Worm (Caenorhabditis elegans) whole organism, L4 larva: ENCODE results near the gene unk-1.

Experiments
- ama-1 ChIP-seq: fragments of 150-350 bp; optimal IDR thresholded peaks from 2 replicates; lab custom pipeline; 2014; ENCODE audit warnings: inconsistent platforms, mixed read lengths
- ceh-82 ChIP-seq: sonication (generic microtip); optimal IDR thresholded peaks from 2 replicates; lab custom pipeline; 2017; ENCODE audit warnings: missing biosample characterization, missing genetic modification characterization
- hif-1 ChIP-seq, 2 experiments: sonication (generic microtip); optimal IDR thresholded peaks; 2 replicates each; lab custom pipeline; 2016 to 2017; ENCODE audit warnings: missing compliant biosample characterization in 2 of 2, missing genetic modification characterization in 2 of 2, missing genetic modification reagents in 2 of 2, missing genotype in 2 of 2, mild to moderate bottlenecking in 1 of 2
- nhr-11 ChIP-seq: fragments of 150-350 bp; optimal IDR thresholded peaks from 2 replicates; lab custom pipeline; 2014; ENCODE audit warnings: missing biosample characterization, missing genetic modification characterization
- nhr-28 ChIP-seq: fragments of 150-350 bp; optimal IDR thresholded peaks from 2 replicates; lab custom pipeline; 2014; ENCODE audit warnings: missing biosample characterization, missing genetic modification characterization
- saeg-2 ChIP-seq: fragments of 200-800 bp; sonication (Bioruptor generic); IDR thresholded peaks from 2 replicates; pipeline ENCODE4 v1.3.6; 2022; ENCODE audit warnings: missing genetic modification reagents, missing genetic modification characterization, missing compliant biosample characterization
- skn-1 ChIP-seq: fragments of 150-350 bp; optimal IDR thresholded peaks from 2 replicates; lab custom pipeline; 2014; ENCODE audit warnings: missing biosample characterization, missing genetic modification characterization
- snpc-4 ChIP-seq: fragments of 150-350 bp; optimal IDR thresholded peaks from 2 replicates; lab custom pipeline; 2014; ENCODE audit warnings: missing biosample characterization, missing genetic modification characterization
- unc-130 ChIP-seq: sonication (generic microtip); optimal IDR thresholded peaks from 2 replicates; lab custom pipeline; 2016; ENCODE audit warnings: missing genetic modification reagents, missing genetic modification characterization, missing compliant biosample characterization

ce11 chrX:7976400-7976799 lies 38.4 kb upstream of the unk-1 start, which contains the start of gene F45E1.5:
- TF ChIP-seq saeg-2 (no peak), nhr-11 (no peak), unc-130 (GFP tag; lab: Kevin White, UChicago) (no peak), hif-1 (tag; optimal IDR thresholded peaks at IDR 0.05; lab: Kevin White, UChicago) (no peak), nhr-28 (tag; lab: Kevin White, UChicago) (no peak), ama-1 (lab: Kevin White, UChicago) (no peak), skn-1 (tag; lab: Kevin White, UChicago) (no peak), snpc-4 (tag; lab: Kevin White, UChicago) (no peak), ceh-82 (tag; lab: Kevin White, UChicago) (no peak)
